Worm (Caenorhabditis elegans): Measurements from ENCODE around the gene F47E1.1.

DNA sequence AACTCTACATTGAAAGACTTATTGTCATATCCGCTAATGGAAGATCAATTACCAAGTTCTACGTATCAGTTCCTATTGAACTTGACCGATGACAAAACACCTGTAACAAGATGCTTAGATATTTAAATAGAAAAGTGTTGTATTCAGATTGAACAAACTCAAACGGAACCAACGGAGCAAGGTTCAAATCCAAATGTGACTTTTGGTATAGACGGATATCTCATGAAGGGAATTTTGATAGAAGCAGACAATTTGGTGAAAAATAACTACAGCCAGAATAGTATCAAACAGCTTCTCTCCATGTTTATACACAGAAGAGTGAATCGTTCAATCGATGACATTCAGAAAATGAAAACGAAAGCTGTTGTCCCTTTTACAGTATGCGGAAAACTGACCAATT lies 13.5 kb upstream of the F47E1.1 start:
- TF ChIP-seq flt-1 (GFP tag; IDR thresholded peaks at IDR 0.05) (no peak), ztf-23 (GFP tag; IDR thresholded peaks at IDR 0.05) (no peak), T22C8.4 (GFP tag; IDR thresholded peaks at IDR 0.05) (no peak)

All from whole organism, midembryonic.